Worm (Caenorhabditis elegans) whole organism, L3 larva: ENCODE data around the gene his-5.

Experiments used
- R02D3.7 ChIP-seq: fragments of 150-350 bp; optimal IDR thresholded peaks from 2 replicates; lab custom pipeline; 2014; ENCODE audit warnings: missing biosample characterization, missing genetic modification characterization
- ZK546.5 ChIP-seq: sonication (generic microtip); optimal IDR thresholded peaks from 2 replicates; lab custom pipeline; 2017; ENCODE audit warnings: missing biosample characterization, missing genetic modification characterization
- ama-1 ChIP-seq: fragments of 150-350 bp; optimal IDR thresholded peaks from 2 replicates; lab custom pipeline; 2018
- ceh-28 ChIP-seq: fragments of 150-350 bp; optimal IDR thresholded peaks from 2 replicates; lab custom pipeline; 2014; ENCODE audit warnings: missing biosample characterization, missing genetic modification reagents, missing genetic modification characterization
- ceh-82 ChIP-seq: fragments of 150-350 bp; optimal IDR thresholded peaks from 2 replicates; lab custom pipeline; 2014; ENCODE audit warnings: missing biosample characterization, missing genetic modification characterization
- ceh-9 ChIP-seq: sonication (generic microtip); optimal IDR thresholded peaks from 2 replicates; lab custom pipeline; 2018; ENCODE audit warnings: missing biosample characterization, missing genetic modification characterization
- daf-12 ChIP-seq: fragments of 150-350 bp; optimal IDR thresholded peaks from 2 replicates; lab custom pipeline; 2014; ENCODE audit warnings: missing biosample characterization, missing genetic modification reagents, missing genetic modification characterization
- egl-27 ChIP-seq: sonication (generic microtip); optimal IDR thresholded peaks from 4 replicates; lab custom pipeline; 2017; ENCODE audit warnings: missing biosample characterization, missing genetic modification reagents, missing genetic modification characterization
- egl-5 ChIP-seq: fragments of 150-350 bp; optimal IDR thresholded peaks from 2 replicates; lab custom pipeline; 2017; ENCODE audit warnings: missing biosample characterization, missing genetic modification reagents, missing genetic modification characterization, inconsistent platforms
- elt-1 ChIP-seq: fragments of 150-350 bp; optimal IDR thresholded peaks from 2 replicates; lab custom pipeline; 2014; ENCODE audit warnings: missing biosample characterization, missing genetic modification characterization
- elt-2 ChIP-seq: sonication (generic microtip); optimal IDR thresholded peaks from 2 replicates; lab custom pipeline; 2016; ENCODE audit warnings: missing genetic modification reagents, mild to moderate bottlenecking, missing genetic modification characterization, missing compliant biosample characterization
- elt-3 ChIP-seq, 3 experiments: fragments of 150-350 bp in 1 of 3; sonication (generic microtip) in 2 of 3; optimal IDR thresholded peaks; 2 replicates in 2 of 3; 4 replicates in 1 of 3; lab custom pipeline; 2014 to 2017; ENCODE audit warnings: missing biosample characterization in 3 of 3, missing genetic modification characterization in 3 of 3
- fos-1 ChIP-seq: fragments of 150-350 bp; optimal IDR thresholded peaks from 2 replicates; lab custom pipeline; 2014; ENCODE audit warnings: missing biosample characterization, missing genetic modification characterization
- hmg-11 ChIP-seq: sonication (generic microtip); optimal IDR thresholded peaks from 2 replicates; lab custom pipeline; 2016; ENCODE audit warnings: missing genetic modification characterization, missing compliant biosample characterization
- lin-15B ChIP-seq: fragments of 150-350 bp; optimal IDR thresholded peaks from 2 replicates; lab custom pipeline; 2014; ENCODE audit warnings: missing biosample characterization, missing genetic modification characterization
- lin-39 ChIP-seq: fragments of 150-350 bp; optimal IDR thresholded peaks from 2 replicates; lab custom pipeline; 2018; ENCODE audit warnings: missing biosample characterization, missing genetic modification reagents, missing genetic modification characterization
- lsy-12 ChIP-seq: sonication (generic microtip); optimal IDR thresholded peaks from 2 replicates; lab custom pipeline; 2016; ENCODE audit warnings: mild to moderate bottlenecking, missing genetic modification characterization, missing compliant biosample characterization
- mdl-1 ChIP-seq: fragments of 150-350 bp; optimal IDR thresholded peaks from 2 replicates; lab custom pipeline; 2014; ENCODE audit warnings: missing biosample characterization, missing genetic modification characterization
- mml-1 ChIP-seq: fragments of 150-350 bp; sonication (generic microtip); optimal IDR thresholded peaks from 3 replicates; lab custom pipeline; 2014; ENCODE audit warnings: missing biosample characterization, missing genetic modification characterization
- nhr-12 ChIP-seq: fragments of 150-350 bp; optimal IDR thresholded peaks from 2 replicates; lab custom pipeline; 2014; ENCODE audit warnings: missing biosample characterization, missing genetic modification characterization
- nhr-23 ChIP-seq: fragments of 150-350 bp; optimal IDR thresholded peaks from 2 replicates; lab custom pipeline; 2014; ENCODE audit warnings: missing biosample characterization, missing genetic modification reagents, missing genetic modification characterization
- nhr-237 ChIP-seq: fragments of 150-350 bp; optimal IDR thresholded peaks from 2 replicates; lab custom pipeline; 2014; ENCODE audit warnings: missing biosample characterization, missing genetic modification characterization
- nhr-25 ChIP-seq: sonication (generic microtip); optimal IDR thresholded peaks from 2 replicates; lab custom pipeline; 2017; ENCODE audit warnings: missing biosample characterization, missing genetic modification characterization
- nhr-28 ChIP-seq: fragments of 150-350 bp; optimal IDR thresholded peaks from 2 replicates; lab custom pipeline; 2014; ENCODE audit warnings: missing biosample characterization, missing genetic modification characterization
- nhr-43 ChIP-seq: sonication (generic microtip); optimal IDR thresholded peaks from 2 replicates; lab custom pipeline; 2016; ENCODE audit warnings: mild to moderate bottlenecking, missing genetic modification characterization, missing compliant biosample characterization; ENCODE audit not compliant: poor library complexity, severe bottlenecking
- nhr-67 ChIP-seq: fragments of 150-350 bp; optimal IDR thresholded peaks from 2 replicates; lab custom pipeline; 2014; ENCODE audit warnings: missing biosample characterization, missing genetic modification characterization
- nhr-77 ChIP-seq: fragments of 150-350 bp; optimal IDR thresholded peaks from 2 replicates; lab custom pipeline; 2014; ENCODE audit warnings: missing biosample characterization, missing genetic modification characterization
- pha-4 ChIP-seq: fragments of 150-350 bp; optimal IDR thresholded peaks from 2 replicates; lab custom pipeline; 2014; ENCODE audit warnings: missing biosample characterization, missing genetic modification reagents, missing genetic modification characterization
- pqm-1 ChIP-seq: fragments of 150-350 bp; optimal IDR thresholded peaks from 2 replicates; lab custom pipeline; 2017; ENCODE audit warnings: missing biosample characterization, missing genetic modification characterization, inconsistent platforms
- sea-2 ChIP-seq: fragments of 150-350 bp; sonication (generic microtip); optimal IDR thresholded peaks from 4 replicates; lab custom pipeline; 2014; ENCODE audit warnings: missing biosample characterization, missing genetic modification reagents, missing genetic modification characterization
- snpc-4 ChIP-seq: fragments of 150-350 bp; optimal IDR thresholded peaks from 2 replicates; lab custom pipeline; 2014; ENCODE audit warnings: missing biosample characterization, missing genetic modification characterization
- tbx-2 ChIP-seq: sonication (generic microtip); optimal IDR thresholded peaks from 2 replicates; lab custom pipeline; 2016; ENCODE audit warnings: mild to moderate bottlenecking, missing genetic modification characterization, missing compliant biosample characterization
- unc-39 ChIP-seq: sonication (generic microtip); optimal IDR thresholded peaks from 4 replicates; lab custom pipeline; 2017; ENCODE audit warnings: missing biosample characterization, missing genetic modification characterization
- unc-62 ChIP-seq: fragments of 150-350 bp; sonication (generic microtip); optimal IDR thresholded peaks from 4 replicates; lab custom pipeline; 2014; ENCODE audit warnings: missing biosample characterization, missing genetic modification reagents, missing genetic modification characterization
- zag-1 ChIP-seq: fragments of 150-350 bp; optimal IDR thresholded peaks from 2 replicates; lab custom pipeline; 2014; ENCODE audit warnings: missing biosample characterization, missing genetic modification characterization
- ztf-11 ChIP-seq: fragments of 150-350 bp; optimal IDR thresholded peaks from 2 replicates; lab custom pipeline; 2014; ENCODE audit warnings: missing biosample characterization, missing genetic modification characterization
- ztf-4 ChIP-seq: fragments of 150-350 bp; optimal IDR thresholded peaks from 2 replicates; lab custom pipeline; 2014; ENCODE audit warnings: missing biosample characterization, missing genetic modification characterization

The his-5 gene

DNA sequence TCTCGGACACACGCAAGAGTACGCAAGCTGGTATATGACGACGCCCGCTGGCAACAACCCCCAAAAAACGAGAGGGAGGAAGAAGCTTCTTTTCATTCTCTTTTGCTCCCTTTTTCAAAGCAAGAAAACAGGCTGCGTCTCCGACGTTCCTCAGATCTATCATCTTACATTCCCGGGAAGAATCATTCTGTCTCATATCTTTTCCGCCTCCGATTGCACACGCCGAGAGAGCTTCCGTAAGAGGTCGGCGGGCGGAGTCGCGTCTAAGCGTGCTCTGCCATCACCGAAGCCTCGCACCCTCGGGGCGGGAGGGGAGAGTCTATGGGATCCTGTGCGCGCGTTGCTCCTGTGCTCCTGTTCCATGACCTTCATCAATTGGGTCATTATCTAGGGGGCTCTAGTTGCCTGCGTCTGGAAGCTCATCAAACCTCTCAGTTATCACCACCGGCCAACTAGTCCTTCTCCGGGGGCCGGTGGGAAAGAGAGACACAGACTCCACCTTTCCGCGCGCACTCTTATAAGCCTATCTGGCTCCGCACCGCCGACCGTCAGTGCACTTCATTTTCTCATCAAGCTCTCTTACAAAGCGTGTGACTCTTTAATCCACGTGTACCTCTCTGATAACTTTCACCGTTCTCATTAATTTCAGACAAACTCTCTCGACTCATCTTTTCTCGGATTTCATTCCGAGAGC is 10.7 kb downstream of the his-5 start, which contains the start of the genes slc-17.8 and asns-1:
TSS of gene slc-17.8 (minus strand) at position 51 of the 694 bp plus-strand sequence.
TSS of gene asns-1 (plus strand) at position 644 of the 694 bp plus-strand sequence.
- no peak for TF ChIP-seq daf-12 (tag; lab: Kevin White, UChicago)
- TF ChIP-seq mml-1: no peak
- no peak for TF ChIP-seq nhr-28 (tag; lab: Kevin White, UChicago)
- no peak for TF ChIP-seq lin-39

DNA sequence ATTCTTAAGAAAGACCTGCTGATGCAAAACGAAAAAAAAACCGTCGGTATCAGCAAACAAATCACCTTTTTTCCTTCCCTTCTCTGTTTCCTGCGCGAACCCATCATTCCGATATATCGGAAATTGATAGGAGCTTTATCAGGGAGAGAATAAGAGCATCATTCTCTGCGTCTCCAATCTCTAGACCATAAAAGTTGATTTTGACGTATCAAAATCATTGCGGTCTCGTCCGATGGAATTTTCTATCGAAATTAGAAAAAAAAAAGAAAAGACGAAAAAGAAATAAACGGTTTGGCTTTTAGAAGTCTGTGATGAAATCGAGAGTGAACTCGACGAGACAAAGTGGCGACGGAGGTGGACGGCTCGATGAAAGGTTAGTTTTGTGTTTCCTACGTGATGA is 14.0 kb downstream of the his-5 start, which contains the start of gene stdh-4:
TSS of gene stdh-4 (plus strand) at position 301 of the 400 bp plus-strand sequence.
- TF ChIP-seq ztf-4 (no peak), hmg-11 (no peak), elt-3 (tag; optimal IDR thresholded peaks at IDR 0.05; lab: Kevin White, UChicago) (no peak), nhr-23 (tag; lab: Kevin White, UChicago) (no peak), nhr-28 (tag; lab: Kevin White, UChicago) (no peak), nhr-67 (no peak), nhr-12 (tag; lab: Kevin White, UChicago) (no peak), zag-1 (tag; lab: Kevin White, UChicago) (no peak), lin-15B (tag; lab: Kevin White, UChicago) (no peak), elt-1 (no peak), pqm-1 (tag; lab: Kevin White, UChicago) (no peak), ceh-82 (tag; lab: Kevin White, UChicago) (no peak), nhr-77 (tag; lab: Kevin White, UChicago) (no peak), R02D3.7 (tag; lab: Kevin White, UChicago) (no peak), unc-62 (no peak), pha-4 (no peak), fos-1 (tag; lab: Kevin White, UChicago) (no peak), nhr-43 (tag; lab: Kevin White, UChicago) (no peak), nhr-237 (tag; lab: Kevin White, UChicago) (no peak)

DNA sequence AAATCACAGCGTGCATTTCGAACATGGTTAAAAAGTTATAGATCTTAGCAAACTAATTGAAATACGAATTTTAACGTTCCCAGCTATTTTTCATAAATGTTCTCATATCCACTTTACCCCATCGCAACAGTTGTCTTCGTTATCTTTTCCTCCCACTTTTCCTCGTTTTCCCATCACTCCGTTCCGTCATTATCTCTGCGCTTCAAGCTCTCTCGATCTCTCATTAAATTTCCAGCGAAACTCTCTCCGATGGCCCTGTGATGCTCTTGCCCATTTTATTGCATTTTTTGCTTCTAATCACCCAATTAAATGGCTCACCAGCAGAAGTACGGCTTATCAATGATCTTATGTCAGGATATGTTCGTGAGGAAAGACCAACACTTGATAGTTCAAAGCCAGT is 17.4 kb downstream of the his-5 start, which contains the start of gene acr-15:
TSS of gene acr-15 (plus strand) at position 236 of the 400 bp plus-strand sequence.
- no peak for TF ChIP-seq pqm-1 (tag; lab: Kevin White, UChicago)
- peak; percentile 97 for TF ChIP-seq egl-5 (tag; lab: Kevin White, UChicago)
- no peak for TF ChIP-seq ama-1 (lab: Kevin White, UChicago)

DNA sequence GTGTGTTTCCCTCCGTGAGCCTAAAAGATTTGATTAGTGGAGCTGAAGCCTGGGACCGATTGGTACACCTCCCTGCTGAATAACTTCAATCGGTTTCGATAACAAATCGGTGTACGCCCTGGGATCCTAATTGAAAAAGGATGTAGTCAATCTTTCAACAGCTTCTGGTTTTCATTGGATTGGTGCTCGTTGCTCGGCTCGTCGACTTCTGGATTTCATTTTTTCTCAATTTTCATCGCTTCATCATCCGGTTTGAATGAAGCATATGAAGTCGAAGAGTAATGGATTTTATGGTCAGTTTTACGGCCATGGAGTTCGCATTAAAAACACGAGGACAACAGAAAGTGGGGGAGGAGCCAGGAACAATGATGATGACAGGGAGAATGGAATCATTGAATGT is 20.9 kb downstream of the his-5 start:
- TF ChIP-seq nhr-23 (tag; lab: Kevin White, UChicago): no peak
- TF ChIP-seq ztf-11 (tag; lab: Kevin White, UChicago): no peak

DNA sequence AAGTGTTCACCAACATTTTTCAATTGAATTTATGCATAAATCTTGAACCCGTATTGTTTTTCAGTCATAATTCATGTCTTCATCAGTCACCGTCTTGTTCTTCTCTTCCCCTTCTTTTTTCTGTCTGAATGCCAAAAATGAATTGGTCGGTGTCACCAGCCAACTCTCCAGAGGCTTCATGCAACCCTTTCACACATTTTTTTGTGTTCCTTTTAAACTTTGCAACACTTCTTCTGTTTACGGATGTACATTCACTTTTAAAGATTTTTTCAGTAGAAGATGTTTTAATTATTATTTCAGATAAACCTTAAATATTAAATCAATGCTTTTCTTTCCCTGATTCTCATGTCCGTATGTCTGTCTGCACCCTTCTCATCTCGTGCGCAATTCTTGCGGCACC is 25.9 kb downstream of the his-5 start, which contains the start of gene acr-16:
TSS of gene acr-16 (plus strand) at position 301 of the 400 bp plus-strand sequence.
- no peak for TF ChIP-seq mml-1
- no peak for TF ChIP-seq egl-27 (tag; lab: Kevin White, UChicago)
- TF ChIP-seq nhr-23 (tag; lab: Kevin White, UChicago): no peak
- no peak for TF ChIP-seq elt-1
- TF ChIP-seq nhr-237 (tag; lab: Kevin White, UChicago): no peak
- TF ChIP-seq, all 47 proteins: peak for 0

DNA sequence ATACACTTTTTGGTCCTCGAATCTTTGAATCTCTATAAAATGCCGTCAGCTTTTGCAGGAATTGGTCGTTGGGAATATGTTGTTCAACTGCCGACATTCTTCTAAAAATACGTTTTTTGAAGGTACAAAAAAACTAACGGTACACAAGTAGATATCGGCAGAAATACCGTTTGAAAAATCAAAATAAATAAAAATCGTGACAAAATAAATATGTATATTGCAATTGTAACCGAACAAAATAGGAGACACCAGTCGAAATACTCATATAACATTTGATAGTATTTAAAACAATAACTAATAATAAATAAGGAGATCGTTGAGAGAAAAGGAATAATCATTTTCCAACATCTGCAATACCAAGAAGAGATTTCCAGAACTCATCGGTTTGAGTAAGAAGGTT is 30.1 kb downstream of the his-5 start, which contains the start of gene F25G6.8:
TSS of gene F25G6.8 (minus strand) at position 101 of the 400 bp plus-strand sequence.
- no peak for TF ChIP-seq nhr-237 (tag; lab: Kevin White, UChicago)
- TF ChIP-seq elt-2 (tag; lab: Kevin White, UChicago): no peak
- no peak for TF ChIP-seq ZK546.5 (tag; lab: Kevin White, UChicago)
- TF ChIP-seq pqm-1 (tag; lab: Kevin White, UChicago): no peak
- no peak for TF ChIP-seq ceh-9 (tag; lab: Kevin White, UChicago)
- no peak for TF ChIP-seq lin-15B (tag; lab: Kevin White, UChicago)
- no peak for TF ChIP-seq mdl-1 (tag; lab: Kevin White, UChicago)
- TF ChIP-seq lsy-12 (tag; lab: Kevin White, UChicago): no peak
- no peak for TF ChIP-seq ztf-4
- no peak for TF ChIP-seq snpc-4 (tag; lab: Kevin White, UChicago)
- TF ChIP-seq elt-3 (tag; optimal IDR thresholded peaks at IDR 0.05; lab: Kevin White, UChicago): no peak
- TF ChIP-seq tbx-2 (tag; lab: Kevin White, UChicago): no peak
- TF ChIP-seq pha-4: no peak
- TF ChIP-seq sea-2 (GFP tag; lab: Kevin White, UChicago): no peak
- TF ChIP-seq elt-1: no peak
- no peak for TF ChIP-seq unc-39 (tag; lab: Kevin White, UChicago)
- TF ChIP-seq nhr-25 (tag; lab: Kevin White, UChicago): no peak
- TF ChIP-seq ceh-82 (tag; lab: Kevin White, UChicago): no peak
- TF ChIP-seq ceh-28: no peak
